Fruit fly (Drosophila melanogaster) whole organism, embryonic: ENCODE measurements around the gene Vps29.

Source experiments
- Ada2b ChIP-seq: fragments of 200-800 bp; sonication (Bioruptor generic); IDR thresholded peaks from 2 replicates; pipeline ENCODE4 v1.3.6; 2022; ENCODE audit warnings: missing biosample characterization, missing genetic modification characterization
- Blimp-1 ChIP-seq: fragments of 200-800 bp; sonication (Bioruptor generic); optimal IDR thresholded peaks from 3 replicates; lab custom pipeline; 2018; ENCODE audit warnings: missing biosample characterization, missing genetic modification characterization, mild to moderate bottlenecking, moderate library complexity, missing genetic modification reagents
- CG10654 ChIP-seq: fragments of 200-800 bp; sonication (Bioruptor generic); optimal IDR thresholded peaks from 2 replicates; lab custom pipeline; 2016; ENCODE audit warnings: missing biosample characterization, missing genetic modification characterization
- CG11398 ChIP-seq: fragments of 200-800 bp; sonication (Bioruptor generic); optimal IDR thresholded peaks from 2 replicates; lab custom pipeline; 2016; ENCODE audit warnings: missing biosample characterization, missing genetic modification characterization
- CG11696 ChIP-seq: fragments of 200-800 bp; sonication (Bioruptor generic); IDR thresholded peaks from 2 replicates; pipeline ENCODE4 v1.3.6; 2022; ENCODE audit warnings: missing biosample characterization, missing genetic modification characterization
- CG12071 ChIP-seq: fragments of 200-800 bp; sonication (Bioruptor generic); optimal IDR thresholded peaks from 3 replicates; lab custom pipeline; 2018; ENCODE audit warnings: missing biosample characterization, mild to moderate bottlenecking, missing genetic modification characterization
- CG12155 ChIP-seq: fragments of 200-800 bp; sonication (Bioruptor generic); optimal IDR thresholded peaks from 3 replicates; lab custom pipeline; 2016; ENCODE audit warnings: missing biosample characterization, missing genetic modification characterization
- CG12659 ChIP-seq: fragments of 200-800 bp; sonication (Bioruptor generic); optimal IDR thresholded peaks from 3 replicates; lab custom pipeline; 2017; ENCODE audit warnings: mild to moderate bottlenecking, missing biosample characterization, missing genetic modification reagents, missing genetic modification characterization
- CG13894 ChIP-seq: fragments of 200-800 bp; sonication (Bioruptor generic); optimal IDR thresholded peaks from 3 replicates; lab custom pipeline; 2018; ENCODE audit warnings: missing biosample characterization, mild to moderate bottlenecking, missing genetic modification characterization, moderate library complexity
- CG14965 ChIP-seq: fragments of 200-800 bp; sonication (Bioruptor generic); optimal IDR thresholded peaks from 2 replicates; lab custom pipeline; 2016; ENCODE audit warnings: missing biosample characterization, missing genetic modification characterization, borderline replicate concordance
- CG1529 ChIP-seq: fragments of 200-800 bp; sonication (Bioruptor generic); optimal IDR thresholded peaks from 3 replicates; lab custom pipeline; 2018; ENCODE audit warnings: missing biosample characterization, missing genetic modification characterization
- CG15601 ChIP-seq: fragments of 200-800 bp; sonication (Bioruptor generic); optimal IDR thresholded peaks from 3 replicates; lab custom pipeline; 2019; ENCODE audit warnings: missing biosample characterization, mild to moderate bottlenecking, missing genetic modification characterization, moderate library complexity
- CG17186 ChIP-seq: fragments of 200-800 bp; sonication (Bioruptor generic); optimal IDR thresholded peaks from 3 replicates; lab custom pipeline; 2017; ENCODE audit warnings: missing biosample characterization, missing genetic modification reagents, missing genetic modification characterization
- CG17385 ChIP-seq: fragments of 200-800 bp; sonication (Bioruptor generic); optimal IDR thresholded peaks from 3 replicates; lab custom pipeline; 2018; ENCODE audit warnings: missing biosample characterization, mild to moderate bottlenecking, missing genetic modification characterization
- CG18262 ChIP-seq: fragments of 200-800 bp; optimal IDR thresholded peaks from 3 replicates; lab custom pipeline; 2019; ENCODE audit warnings: missing biosample characterization, mild to moderate bottlenecking, missing genetic modification characterization, moderate library complexity
- CG18476 ChIP-seq: fragments of 200-800 bp; sonication (Bioruptor generic); optimal IDR thresholded peaks from 2 replicates; lab custom pipeline; 2016; ENCODE audit warnings: missing biosample characterization, mild to moderate bottlenecking, missing genetic modification characterization
- CG18599 ChIP-seq: fragments of 200-800 bp; sonication (Bioruptor generic); optimal IDR thresholded peaks from 3 replicates; lab custom pipeline; 2017; ENCODE audit warnings: missing biosample characterization, missing genetic modification characterization, mild to moderate bottlenecking, moderate library complexity, missing genetic modification reagents
- CG18764 ChIP-seq: fragments of 200-800 bp; sonication (Bioruptor generic); optimal IDR thresholded peaks from 3 replicates; lab custom pipeline; 2016; ENCODE audit warnings: missing biosample characterization, missing genetic modification characterization
- CG2202 ChIP-seq: fragments of 200-800 bp; sonication (Bioruptor generic); optimal IDR thresholded peaks from 2 replicates; lab custom pipeline; 2018; ENCODE audit warnings: missing biosample characterization, mild to moderate bottlenecking, missing genetic modification characterization
- CG30431 ChIP-seq: fragments of 200-800 bp; sonication (Bioruptor generic); optimal IDR thresholded peaks from 2 replicates; lab custom pipeline; 2017; ENCODE audit warnings: missing biosample characterization, missing genetic modification characterization
- CG4282 ChIP-seq: fragments of 200-800 bp; sonication (Bioruptor generic); optimal IDR thresholded peaks from 2 replicates; lab custom pipeline; 2016; ENCODE audit warnings: missing biosample characterization, missing genetic modification characterization
- CG4707 ChIP-seq: fragments of 200-800 bp; sonication (Bioruptor generic); optimal IDR thresholded peaks from 2 replicates; lab custom pipeline; 2018; ENCODE audit warnings: missing biosample characterization, mild to moderate bottlenecking, missing genetic modification characterization, moderate library complexity
- CG6175 ChIP-seq: fragments of 200-800 bp; sonication (Bioruptor generic); IDR thresholded peaks from 3 replicates; pipeline ENCODE4 v1.3.6; 2022; ENCODE audit warnings: missing biosample characterization, missing genetic modification characterization
- CHES-1-like ChIP-seq: fragments of 200-800 bp; sonication (Bioruptor generic); optimal IDR thresholded peaks from 2 replicates; lab custom pipeline; 2016; ENCODE audit warnings: missing biosample characterization, missing genetic modification characterization
- CTCF ChIP-seq: fragments of 200-800 bp; sonication (Bioruptor generic); optimal IDR thresholded peaks from 2 replicates; lab custom pipeline; 2017; ENCODE audit warnings: missing biosample characterization, mild to moderate bottlenecking, missing genetic modification characterization, moderate library complexity
- Dp ChIP-seq: fragments of 200-800 bp; sonication (Bioruptor generic); optimal IDR thresholded peaks from 2 replicates; lab custom pipeline; 2018; ENCODE audit warnings: missing biosample characterization, mild to moderate bottlenecking, missing genetic modification characterization, moderate library complexity
- HLH3B ChIP-seq: fragments of 200-800 bp; sonication (Bioruptor generic); IDR thresholded peaks from 2 replicates; pipeline ENCODE4 v1.3.6; 2022; ENCODE audit warnings: missing biosample characterization, missing genetic modification characterization
- Hr78 ChIP-seq, 2 experiments: fragments of 200-800 bp in 1 of 2; fragments of >200 bp in 1 of 2; sonication (Bioruptor generic) in 1 of 2; optimal IDR thresholded peaks; 2 replicates each; lab custom pipeline; 2017 to 2019; ENCODE audit warnings: missing biosample characterization in 2 of 2, missing genetic modification characterization in 2 of 2, mild to moderate bottlenecking in 1 of 2, moderate library complexity in 1 of 2
- Jarid2 ChIP-seq: fragments of 200-800 bp; sonication (Bioruptor generic); optimal IDR thresholded peaks from 3 replicates; lab custom pipeline; 2017; ENCODE audit warnings: mild to moderate bottlenecking, missing biosample characterization, missing genetic modification reagents, missing genetic modification characterization
- Opbp ChIP-seq: fragments of 200-800 bp; sonication (Bioruptor generic); IDR thresholded peaks from 3 replicates; pipeline ENCODE4 v1.3.6; 2022; ENCODE audit warnings: missing biosample characterization, missing genetic modification characterization; ENCODE audit not compliant: partially characterized antibody
- Side ChIP-seq: fragments of 200-800 bp; sonication (Bioruptor generic); optimal IDR thresholded peaks from 2 replicates; lab custom pipeline; 2016; ENCODE audit warnings: missing biosample characterization, missing genetic modification characterization
- cg ChIP-seq: fragments of 200-800 bp; sonication (Bioruptor generic); optimal IDR thresholded peaks from 3 replicates; lab custom pipeline; 2019; ENCODE audit warnings: missing biosample characterization, mild to moderate bottlenecking, missing genetic modification characterization, moderate library complexity
- dpn ChIP-seq, 2 experiments: fragments of 200-800 bp; sonication (Bioruptor generic); optimal IDR thresholded peaks; 3 replicates each; lab custom pipeline; 2016; ENCODE audit warnings: missing biosample characterization in 2 of 2, missing genetic modification characterization in 2 of 2
- ewg ChIP-seq: fragments of 200-800 bp; sonication (Bioruptor generic); optimal IDR thresholded peaks from 3 replicates; lab custom pipeline; 2017; ENCODE audit warnings: mild to moderate bottlenecking, missing biosample characterization, missing genetic modification reagents, missing genetic modification characterization
- fd64A ChIP-seq: fragments of 200-800 bp; sonication (Bioruptor generic); optimal IDR thresholded peaks from 3 replicates; lab custom pipeline; 2018; ENCODE audit warnings: missing biosample characterization, mild to moderate bottlenecking, missing genetic modification characterization
- fd96Cb ChIP-seq: fragments of 200-800 bp; sonication (Bioruptor generic); optimal IDR thresholded peaks from 2 replicates; lab custom pipeline; 2018; ENCODE audit warnings: missing biosample characterization, mild to moderate bottlenecking, missing genetic modification characterization, moderate library complexity
- fru ChIP-seq: fragments of >200 bp; optimal IDR thresholded peaks from 2 replicates; lab custom pipeline; 2017
- gce ChIP-seq: fragments of 200-800 bp; sonication (Bioruptor generic); IDR thresholded peaks from 3 replicates; pipeline ENCODE4 v1.3.6; 2022; ENCODE audit warnings: missing biosample characterization, missing genetic modification characterization
- gem ChIP-seq: fragments of 200-800 bp; sonication (Bioruptor generic); optimal IDR thresholded peaks from 2 replicates; lab custom pipeline; 2019; ENCODE audit warnings: missing biosample characterization, mild to moderate bottlenecking, missing genetic modification characterization, moderate library complexity
- insv ChIP-seq, 2 experiments: fragments of 200-800 bp; sonication (Bioruptor generic); optimal IDR thresholded peaks; 3 replicates each; lab custom pipeline; 2016 to 2018; ENCODE audit warnings: missing biosample characterization in 2 of 2, missing genetic modification characterization in 2 of 2
- mam ChIP-seq: fragments of 200-800 bp; sonication (Bioruptor generic); optimal IDR thresholded peaks from 3 replicates; lab custom pipeline; 2016; ENCODE audit warnings: missing biosample characterization, missing genetic modification characterization
- nerfin-1 ChIP-seq: fragments of 200-800 bp; sonication (Bioruptor generic); optimal IDR thresholded peaks from 3 replicates; lab custom pipeline; 2019; ENCODE audit warnings: missing biosample characterization, mild to moderate bottlenecking, missing genetic modification characterization, moderate library complexity
- onecut ChIP-seq: fragments of 200-800 bp; sonication (Bioruptor generic); IDR thresholded peaks from 2 replicates; pipeline ENCODE4 v1.3.6; 2022; ENCODE audit warnings: missing biosample characterization, missing genetic modification characterization
- salm ChIP-seq: fragments of 200-800 bp; sonication (Bioruptor generic); optimal IDR thresholded peaks from 2 replicates; lab custom pipeline; 2018; ENCODE audit warnings: missing biosample characterization, mild to moderate bottlenecking, missing genetic modification characterization
- sc ChIP-seq, 3 experiments: fragments of >200 bp in 2 of 3; fragments of 200-800 bp in 1 of 3; sonication (Bioruptor generic) in 1 of 3; optimal IDR thresholded peaks; 2 replicates in 2 of 3; 3 replicates in 1 of 3; lab custom pipeline; 2017; ENCODE audit warnings: mild to moderate bottlenecking in 1 of 3, missing biosample characterization in 1 of 3, missing genetic modification characterization in 1 of 3, missing genetic modification reagents in 1 of 3
- sisA ChIP-seq: fragments of 200-800 bp; sonication (Bioruptor generic); IDR thresholded peaks from 2 replicates; pipeline ENCODE4 v1.3.6; 2022; ENCODE audit warnings: missing biosample characterization, missing genetic modification characterization
- slp2 ChIP-seq: fragments of 200-800 bp; sonication (Bioruptor generic); optimal IDR thresholded peaks from 2 replicates; lab custom pipeline; 2016; ENCODE audit warnings: missing biosample characterization, missing genetic modification characterization
- zf30C ChIP-seq: fragments of 200-800 bp; sonication (Bioruptor generic); optimal IDR thresholded peaks from 3 replicates; lab custom pipeline; 2018; ENCODE audit warnings: missing biosample characterization, mild to moderate bottlenecking, missing genetic modification characterization

Gene Vps29

dm6 chr2L:1118880-1119809 is 31.4 kb upstream of the Vps29 start (continued):
- TF ChIP-seq Side (GFP tag; lab: Kevin White, UChicago) (no peak), salm (tag; lab: Kevin White, UChicago) (peak; percentile 48), HLH3B (GFP tag; lab: Robert Waterston, UW) (peak; percentile 69), CG2202 (tag; lab: Kevin White, UChicago) (no peak), zf30C (GFP tag; lab: Kevin White, UChicago) (no peak), Opbp (peak; percentile 40; the same call in 1 of the 3 replicates), CG18476 (peak; percentile 66), mam (peak; percentile 77), sisA (GFP tag; lab: Robert Waterston, UW) (peak; percentile 69), CG4707 (no peak), CTCF (GFP tag; lab: Kevin White, UChicago) (no peak), Ada2b (GFP tag; lab: Robert Waterston, UW) (peak; percentile 84), slp2 (GFP tag; lab: Kevin White, UChicago) (peak; percentile 17), CG12071 (GFP tag; lab: Kevin White, UChicago) (peak; percentile 15), gem (tag; lab: Kevin White, UChicago) (peak; percentile 84), CG10654 (GFP tag; lab: Kevin White, UChicago) (peak; percentile 54), CG17186 (GFP tag; lab: Kevin White, UChicago) (no peak), ewg (GFP tag; lab: Kevin White, UChicago) (peak; percentile 53), CG13894 (peak; percentile 13), nerfin-1 (tag; lab: Kevin White, UChicago) (no peak), CHES-1-like (peak; percentile 82), CG14965 (GFP tag; lab: Kevin White, UChicago) (no peak), sc (optimal IDR thresholded peaks at IDR 0.05; lab: Kevin White, UChicago) (no peak), sc (GFP tag; optimal IDR thresholded peaks at IDR 0.05; lab: Kevin White, UChicago) (peak; percentile 47), CG15601 (tag; lab: Kevin White, UChicago) (no peak), CG18262 (tag; lab: Kevin White, UChicago) (peak; percentile 50), Dp (no peak), CG11696 (GFP tag; lab: Robert Waterston, UW) (peak; percentile 55), cg (GFP tag; lab: Kevin White, UChicago) (peak; percentile 14), fru (lab: Kevin White, UChicago) (peak; percentile 50), CG11398 (GFP tag; lab: Kevin White, UChicago) (no peak), Hr78 (GFP tag; optimal IDR thresholded peaks at IDR 0.05; lab: Kevin White, UChicago) (peak in 1 of 2 experiments; percentile 54), CG12659 (peak; percentile 65), CG12155 (GFP tag; lab: Kevin White, UChicago) (peak; percentile 85), fd64A (GFP tag; lab: Kevin White, UChicago) (no peak), CG17385 (GFP tag; lab: Kevin White, UChicago) (peak; percentile 54), fd96Cb (tag; lab: Kevin White, UChicago) (peak; percentile 63), CG4282 (GFP tag; lab: Kevin White, UChicago) (no peak), dpn (GFP tag; optimal IDR thresholded peaks at IDR 0.05; lab: Kevin White, UChicago) (peak; percentile 55 to 78), Blimp-1 (GFP tag; lab: Kevin White, UChicago) (peak; percentile 46), insv (GFP tag; optimal IDR thresholded peaks at IDR 0.05; lab: Kevin White, UChicago) (peak in 1 of 2 experiments; percentile 21), gce (GFP tag; lab: Robert Waterston, UW) (no peak), CG18764 (peak; percentile 3), CG18599 (peak; percentile 86), onecut (GFP tag; lab: Robert Waterston, UW) (no peak; the same call in 1 of the 2 replicates), Jarid2 (peak; percentile 70), CG30431 (peak; percentile 40), CG6175 (peak; percentile 22; the same call in 1 of the 3 replicates), CG1529 (GFP tag; lab: Kevin White, UChicago) (peak; percentile 25)
